Worm (Caenorhabditis elegans) whole organism, young adult: ENCODE results near the gene Y32B12B.2.

Source experiments
- B0019.2 ChIP-seq: fragments of 200-800 bp; sonication (Bioruptor generic); conservative IDR thresholded peaks from 2 replicates; pipeline ENCODE4 v1.3.6; 2022; ENCODE audit warnings: missing genetic modification reagents, missing genetic modification characterization, missing compliant biosample characterization
- B0261.1 ChIP-seq: sonication (generic microtip); optimal IDR thresholded peaks from 2 replicates; lab custom pipeline; 2016; ENCODE audit warnings: mild to moderate bottlenecking, missing genetic modification characterization, moderate library complexity, missing compliant biosample characterization
- B0336.3 ChIP-seq: fragments of 200-800 bp; sonication (Bioruptor generic); IDR thresholded peaks from 2 replicates; pipeline ENCODE4 v1.3.6; 2022; ENCODE audit warnings: missing genetic modification characterization, missing compliant biosample characterization
- C06A6.2 ChIP-seq: fragments of 200-800 bp; sonication (Bioruptor generic); conservative IDR thresholded peaks from 2 replicates; pipeline ENCODE4 v1.3.6; 2022; ENCODE audit warnings: missing genetic modification characterization, missing compliant biosample characterization
- F57A8.1 ChIP-seq: fragments of 200-800 bp; sonication (Bioruptor generic); optimal IDR thresholded peaks from 2 replicates; lab custom pipeline; 2018; ENCODE audit warnings: mild to moderate bottlenecking, missing genetic modification characterization, moderate library complexity, missing compliant biosample characterization
- F57C9.4 ChIP-seq: sonication (generic microtip); optimal IDR thresholded peaks from 2 replicates; lab custom pipeline; 2017; ENCODE audit warnings: mild to moderate bottlenecking, missing genetic modification characterization, missing compliant biosample characterization
- T07F8.4 ChIP-seq: sonication (generic microtip); optimal IDR thresholded peaks from 2 replicates; lab custom pipeline; 2016; ENCODE audit warnings: mild to moderate bottlenecking, missing genetic modification characterization, moderate library complexity, missing compliant biosample characterization
- Y56A3A.18 ChIP-seq: fragments of 200-800 bp; sonication (Bioruptor generic); IDR thresholded peaks from 2 replicates; pipeline ENCODE4 v1.3.6; 2022; ENCODE audit warnings: missing genetic modification reagents, missing genetic modification characterization, missing compliant biosample characterization
- Y67H2A.10 ChIP-seq: fragments of 200-800 bp; sonication (Bioruptor generic); conservative IDR thresholded peaks from 2 replicates; pipeline ENCODE4 v1.3.6; 2022; ENCODE audit warnings: missing genetic modification reagents, missing genetic modification characterization, missing compliant biosample characterization
- Y79H2A.3 ChIP-seq: fragments of 200-800 bp; sonication (Bioruptor generic); conservative IDR thresholded peaks from 2 replicates; pipeline ENCODE4 v1.3.6; 2022; ENCODE audit warnings: missing genetic modification reagents, missing genetic modification characterization, missing compliant biosample characterization
- ama-1 ChIP-seq, 3 experiments: fragments of 150-350 bp in 1 of 3; sonication (generic microtip) in 2 of 3; optimal IDR thresholded peaks; 2 replicates each; lab custom pipeline; 2014 to 2018; ENCODE audit warnings: missing biosample characterization in 2 of 3, missing genetic modification characterization in 2 of 3, missing genetic modification reagents in 2 of 3
- aptf-2 ChIP-seq: fragments of 200-800 bp; sonication (Bioruptor generic); conservative IDR thresholded peaks from 2 replicates; pipeline ENCODE4 v1.3.6; 2022; ENCODE audit warnings: missing genetic modification reagents, missing genetic modification characterization, missing compliant biosample characterization
- athp-1 ChIP-seq: sonication (generic microtip); optimal IDR thresholded peaks from 2 replicates; lab custom pipeline; 2017; ENCODE audit warnings: mild to moderate bottlenecking, missing genetic modification characterization, missing compliant biosample characterization
- attf-3 ChIP-seq: fragments of 200-800 bp; sonication (Bioruptor generic); conservative IDR thresholded peaks from 2 replicates; pipeline ENCODE4 v1.3.6; 2022; ENCODE audit warnings: missing genetic modification reagents, missing genetic modification characterization, missing compliant biosample characterization
- bed-2 ChIP-seq: fragments of 200-800 bp; sonication (Bioruptor generic); IDR thresholded peaks from 2 replicates; pipeline ENCODE4 v1.3.6; 2022; ENCODE audit warnings: missing genetic modification reagents, missing genetic modification characterization, missing compliant biosample characterization
- chd-7 ChIP-seq: sonication (generic microtip); optimal IDR thresholded peaks from 2 replicates; lab custom pipeline; 2016; ENCODE audit warnings: mild to moderate bottlenecking, missing genetic modification characterization, moderate library complexity, missing compliant biosample characterization
- die-1 ChIP-seq: sonication (generic microtip); optimal IDR thresholded peaks from 2 replicates; lab custom pipeline; 2016; ENCODE audit warnings: missing genotype, mild to moderate bottlenecking, missing genetic modification characterization, missing compliant biosample characterization
- efl-1 ChIP-seq: fragments of 150-350 bp; optimal IDR thresholded peaks from 2 replicates; lab custom pipeline; 2014; ENCODE audit warnings: missing biosample characterization, missing genetic modification reagents, missing genetic modification characterization
- ets-4 ChIP-seq: fragments of 200-800 bp; sonication (Bioruptor generic); optimal IDR thresholded peaks from 2 replicates; lab custom pipeline; 2018; ENCODE audit warnings: mild to moderate bottlenecking, missing genetic modification characterization, missing compliant biosample characterization
- hmg-1.2 ChIP-seq: fragments of 200-800 bp; sonication (Bioruptor generic); IDR thresholded peaks from 2 replicates; pipeline ENCODE4 v1.3.6; 2022; ENCODE audit warnings: missing genetic modification reagents, missing genetic modification characterization, missing compliant biosample characterization
- hrde-1 ChIP-seq: sonication (generic microtip); optimal IDR thresholded peaks from 2 replicates; lab custom pipeline; 2016; ENCODE audit warnings: missing genetic modification characterization, mild to moderate bottlenecking, missing compliant biosample characterization, moderate library complexity, missing genotype, missing genetic modification reagents, borderline replicate concordance
- hsf-1 ChIP-seq: fragments of 200-800 bp; sonication (Bioruptor generic); IDR thresholded peaks from 2 replicates; pipeline ENCODE4 v1.3.6; 2022; ENCODE audit warnings: missing genetic modification reagents, missing genetic modification characterization, missing compliant biosample characterization
- lag-1 ChIP-seq: fragments of 200-800 bp; sonication (Bioruptor generic); IDR thresholded peaks from 2 replicates; pipeline ENCODE4 v1.3.6; 2022; ENCODE audit warnings: missing genetic modification reagents, missing genetic modification characterization, missing compliant biosample characterization
- lin-26 ChIP-seq: fragments of 200-800 bp; sonication (Bioruptor generic); IDR thresholded peaks from 2 replicates; pipeline ENCODE4 v1.3.6; 2022; ENCODE audit warnings: missing genetic modification reagents, missing genetic modification characterization, missing compliant biosample characterization
- lin-40 ChIP-seq: sonication (generic microtip); optimal IDR thresholded peaks from 2 replicates; lab custom pipeline; 2016; ENCODE audit warnings: missing genetic modification characterization, mild to moderate bottlenecking, missing compliant biosample characterization, missing genotype, missing genetic modification reagents
- lir-1 ChIP-seq: fragments of 200-800 bp; sonication (Bioruptor generic); conservative IDR thresholded peaks from 2 replicates; pipeline ENCODE4 v1.3.6; 2022; ENCODE audit warnings: missing genetic modification reagents, missing genetic modification characterization, missing compliant biosample characterization
- madf-8 ChIP-seq: fragments of 200-800 bp; sonication (Bioruptor generic); conservative IDR thresholded peaks from 2 replicates; pipeline ENCODE4 v1.3.6; 2022; ENCODE audit warnings: missing genetic modification reagents, missing genetic modification characterization, missing compliant biosample characterization
- mel-28 ChIP-seq: sonication (generic microtip); optimal IDR thresholded peaks from 2 replicates; lab custom pipeline; 2016; ENCODE audit warnings: borderline replicate concordance, mild to moderate bottlenecking, missing genetic modification characterization, missing compliant biosample characterization
- mxl-1 ChIP-seq: sonication (generic microtip); optimal IDR thresholded peaks from 2 replicates; lab custom pipeline; 2016; ENCODE audit warnings: missing genetic modification characterization, missing compliant biosample characterization
- nfya-2 ChIP-seq: fragments of 200-800 bp; sonication (Bioruptor generic); IDR thresholded peaks from 2 replicates; pipeline ENCODE4 v1.3.6; 2022; ENCODE audit warnings: missing genetic modification reagents, missing genetic modification characterization, missing compliant biosample characterization
- nhr-90 ChIP-seq: sonication (generic microtip); optimal IDR thresholded peaks from 2 replicates; lab custom pipeline; 2016; ENCODE audit warnings: missing genotype, mild to moderate bottlenecking, missing genetic modification characterization, missing compliant biosample characterization
- sdz-38 ChIP-seq: sonication (generic microtip); optimal IDR thresholded peaks from 2 replicates; lab custom pipeline; 2016; ENCODE audit warnings: missing genotype, missing genetic modification characterization, missing compliant biosample characterization
- sea-2 ChIP-seq: fragments of 200-800 bp; sonication (Bioruptor generic); IDR thresholded peaks from 2 replicates; pipeline ENCODE4 v1.3.6; 2022; ENCODE audit warnings: missing genetic modification characterization, missing compliant biosample characterization
- snpc-1.3 ChIP-seq: sonication (generic microtip); optimal IDR thresholded peaks from 2 replicates; lab custom pipeline; 2017; ENCODE audit warnings: missing genetic modification characterization, mild to moderate bottlenecking, missing compliant biosample characterization, antibody characterized with exemption, moderate library complexity, missing genotype, missing genetic modification reagents; ENCODE audit not compliant: insufficient read depth
- snpc-4 ChIP-seq, 5 experiments: fragments of 150-350 bp in 1 of 5; sonication (generic microtip) in 4 of 5; optimal IDR thresholded peaks; 2 replicates each; lab custom pipeline; 2014 to 2018; ENCODE audit warnings: missing genetic modification characterization in 5 of 5, missing biosample characterization in 3 of 5, antibody characterized with exemption in 2 of 5, mild to moderate bottlenecking in 2 of 5, missing compliant biosample characterization in 2 of 5, missing genotype in 2 of 5, moderate library complexity in 2 of 5, missing genetic modification reagents in 1 of 5
- somi-1 ChIP-seq: fragments of 200-800 bp; sonication (Bioruptor generic); optimal IDR thresholded peaks from 2 replicates; lab custom pipeline; 2018; ENCODE audit warnings: mild to moderate bottlenecking, missing genetic modification characterization, missing compliant biosample characterization
- sptf-2 ChIP-seq: fragments of 200-800 bp; sonication (Bioruptor generic); optimal IDR thresholded peaks from 2 replicates; lab custom pipeline; 2018; ENCODE audit warnings: mild to moderate bottlenecking, missing genetic modification characterization, missing compliant biosample characterization
- tbp1 ChIP-seq: fragments of 200-800 bp; sonication (Bioruptor generic); optimal IDR thresholded peaks from 2 replicates; lab custom pipeline; 2018; ENCODE audit warnings: mild to moderate bottlenecking, missing genetic modification characterization, missing compliant biosample characterization
- tlf-1 ChIP-seq: fragments of 200-800 bp; sonication (Bioruptor generic); optimal IDR thresholded peaks from 2 replicates; lab custom pipeline; 2018; ENCODE audit warnings: mild to moderate bottlenecking, missing genetic modification characterization, missing compliant biosample characterization
- unc-130 ChIP-seq: sonication (generic microtip); optimal IDR thresholded peaks from 2 replicates; lab custom pipeline; 2016; ENCODE audit warnings: missing genetic modification reagents, missing genetic modification characterization, missing compliant biosample characterization
- xnd-1 ChIP-seq: sonication (generic microtip); optimal IDR thresholded peaks from 2 replicates; lab custom pipeline; 2016; ENCODE audit warnings: missing genotype, missing genetic modification reagents, missing genetic modification characterization, missing compliant biosample characterization
- ztf-22 ChIP-seq: fragments of 200-800 bp; sonication (Bioruptor generic); optimal IDR thresholded peaks from 2 replicates; lab custom pipeline; 2018; ENCODE audit warnings: mild to moderate bottlenecking, missing genetic modification characterization, moderate library complexity, missing compliant biosample characterization
- ztf-25 ChIP-seq: fragments of 200-800 bp; sonication (Bioruptor generic); IDR thresholded peaks from 2 replicates; pipeline ENCODE4 v1.3.6; 2022; ENCODE audit warnings: missing genetic modification reagents, missing genetic modification characterization, missing compliant biosample characterization
- ztf-26 ChIP-seq: sonication (generic microtip); optimal IDR thresholded peaks from 2 replicates; lab custom pipeline; 2017; ENCODE audit warnings: missing genetic modification characterization, missing compliant biosample characterization
- ztf-3 ChIP-seq: fragments of 200-800 bp; sonication (Bioruptor generic); optimal IDR thresholded peaks from 2 replicates; lab custom pipeline; 2018; ENCODE audit warnings: mild to moderate bottlenecking, missing genetic modification characterization, missing compliant biosample characterization

Gene Y32B12B.2

ce11 chrV:16591992-16592798 lies 54.0 kb downstream of the Y32B12B.2 start, which contains the start of gene srh-269 (continued):
- TF ChIP-seq lag-1 (GFP tag; lab: Robert Waterston, UW) (no peak), die-1 (tag; lab: Kevin White, UChicago) (peak; percentile 85), B0336.3 (GFP tag; lab: Robert Waterston, UW) (peak; percentile 92), chd-7 (tag; lab: Kevin White, UChicago) (peak; percentile 93), B0261.1 (tag; lab: Kevin White, UChicago) (peak; percentile 93), attf-3 (no peak), ets-4 (GFP tag; lab: Kevin White, UChicago) (peak; percentile 91), C06A6.2 (peak; percentile 77), Y67H2A.10 (GFP tag; lab: Robert Waterston, UW) (peak; percentile 60; the same call in 1 of the 2 replicates), ztf-3 (GFP tag; lab: Kevin White, UChicago) (no peak), sptf-2 (GFP tag; lab: Kevin White, UChicago) (no peak), lin-40 (no peak), F57A8.1 (GFP tag; lab: Kevin White, UChicago) (no peak), sdz-38 (tag; lab: Kevin White, UChicago) (no peak), Y56A3A.18 (peak; percentile 98), athp-1 (tag; lab: Kevin White, UChicago) (peak; percentile 58), T07F8.4 (tag; lab: Kevin White, UChicago) (peak; percentile 78), ztf-22 (no peak), tlf-1 (peak; percentile 70), hmg-1.2 (GFP tag; lab: Robert Waterston, UW) (peak; percentile 81), ztf-26 (tag; lab: Kevin White, UChicago) (peak; percentile 81), hsf-1 (peak; percentile 61; the same call in 1 of the 2 replicates), somi-1 (peak; percentile 74), snpc-1.3 (tag; lab: Kevin White, UChicago) (peak; percentile 72), efl-1 (GFP tag; lab: Kevin White, UChicago) (no peak), lir-1 (peak; percentile 63), nhr-90 (peak; percentile 64), nfya-2 (GFP tag; lab: Robert Waterston, UW) (no peak), madf-8 (GFP tag; lab: Robert Waterston, UW) (0 out of 2 replicates have a peak, but pooled peaks have one; percentile 17), mel-28 (tag; lab: Kevin White, UChicago) (peak; percentile 13), bed-2 (no peak), sea-2 (GFP tag; lab: Robert Waterston, UW) (0 out of 2 replicates have a peak, but pooled peaks have one; percentile 55), unc-130 (GFP tag; lab: Kevin White, UChicago) (peak; percentile 68), mxl-1 (tag; lab: Kevin White, UChicago) (peak; percentile 56), B0019.2 (GFP tag; lab: Robert Waterston, UW) (no peak), tbp1 (GFP tag; lab: Kevin White, UChicago) (peak; percentile 95), lin-26 (GFP tag; lab: Robert Waterston, UW) (peak; percentile 91), hrde-1 (peak; percentile 7), F57C9.4 (peak; percentile 43), ztf-25 (GFP tag; lab: Robert Waterston, UW) (peak; percentile 90), snpc-4 (GFP tag; optimal IDR thresholded peaks at IDR 0.05; lab: Kevin White, UChicago) (peak; percentile 51), snpc-4 (tag; optimal IDR thresholded peaks at IDR 0.05; lab: Kevin White, UChicago) (peak; percentile 30 to 86 (median 58)), Y79H2A.3 (GFP tag; lab: Robert Waterston, UW) (no peak), xnd-1 (tag; lab: Kevin White, UChicago) (no peak), ama-1 (optimal IDR thresholded peaks at IDR 0.05; lab: Kevin White, UChicago) (peak; percentile 79), ama-1 (GFP tag; optimal IDR thresholded peaks at IDR 0.05; lab: Kevin White, UChicago) (peak in 1 of 2 experiments; percentile 54), aptf-2 (GFP tag; lab: Robert Waterston, UW) (no peak)
